Fruit fly (Drosophila melanogaster) whole organism, embryonic: ENCODE results near the gene dysc.

ENCODE experiments used
- Adf1 ChIP-seq: fragments of 200-800 bp; sonication (Bioruptor generic); IDR thresholded peaks from 2 replicates; pipeline ENCODE4 v1.3.6; 2022; ENCODE audit warnings: missing biosample characterization, missing genetic modification characterization
- CG10959 ChIP-seq: fragments of 200-800 bp; sonication (Bioruptor generic); IDR thresholded peaks from 2 replicates; pipeline ENCODE4 v1.3.6; 2022; ENCODE audit warnings: missing biosample characterization, missing genetic modification characterization
- CG11504 ChIP-seq: fragments of 200-800 bp; sonication (Bioruptor generic); optimal IDR thresholded peaks from 3 replicates; lab custom pipeline; 2019; ENCODE audit warnings: missing biosample characterization, mild to moderate bottlenecking, missing genetic modification characterization, moderate library complexity
- CG11695 ChIP-seq: fragments of 200-800 bp; sonication (Bioruptor generic); IDR thresholded peaks from 3 replicates; pipeline ENCODE4 v1.3.6; 2022; ENCODE audit warnings: missing biosample characterization, missing genetic modification characterization
- CG12155 ChIP-seq: fragments of 200-800 bp; sonication (Bioruptor generic); optimal IDR thresholded peaks from 3 replicates; lab custom pipeline; 2016; ENCODE audit warnings: missing biosample characterization, missing genetic modification characterization
- CG12219 ChIP-seq: fragments of 200-800 bp; sonication (Bioruptor generic); optimal IDR thresholded peaks from 3 replicates; lab custom pipeline; 2018; ENCODE audit warnings: missing biosample characterization, mild to moderate bottlenecking, missing genetic modification characterization
- CG1233 ChIP-seq: fragments of 200-800 bp; sonication (Bioruptor generic); optimal IDR thresholded peaks from 4 replicates; lab custom pipeline; 2018; ENCODE audit warnings: missing biosample characterization, mild to moderate bottlenecking, missing genetic modification characterization
- CG12744 ChIP-seq: fragments of 200-800 bp; sonication (Bioruptor generic); optimal IDR thresholded peaks from 2 replicates; lab custom pipeline; 2016; ENCODE audit warnings: missing biosample characterization, missing genetic modification characterization
- CG12769 ChIP-seq: fragments of 200-800 bp; sonication (Bioruptor generic); optimal IDR thresholded peaks from 2 replicates; lab custom pipeline; 2019; ENCODE audit warnings: missing biosample characterization, mild to moderate bottlenecking, missing genetic modification characterization, moderate library complexity
- CG12942 ChIP-seq: fragments of 200-800 bp; sonication (Bioruptor generic); optimal IDR thresholded peaks from 3 replicates; lab custom pipeline; 2016; ENCODE audit warnings: missing biosample characterization, missing genetic modification characterization
- CG13624 ChIP-seq: fragments of 200-800 bp; sonication (Bioruptor generic); optimal IDR thresholded peaks from 2 replicates; lab custom pipeline; 2016; ENCODE audit warnings: missing biosample characterization, missing genetic modification characterization
- CG15269 ChIP-seq: fragments of 200-800 bp; sonication (Bioruptor generic); optimal IDR thresholded peaks from 2 replicates; lab custom pipeline; 2018; ENCODE audit warnings: missing biosample characterization, mild to moderate bottlenecking, missing genetic modification characterization, moderate library complexity
- CG15514 ChIP-seq: fragments of 200-800 bp; sonication (Bioruptor generic); optimal IDR thresholded peaks from 3 replicates; lab custom pipeline; 2017; ENCODE audit warnings: missing biosample characterization, missing genetic modification characterization, mild to moderate bottlenecking, moderate library complexity, missing genetic modification reagents
- CG15696 ChIP-seq: fragments of 200-800 bp; sonication (Bioruptor generic); optimal IDR thresholded peaks from 2 replicates; lab custom pipeline; 2019; ENCODE audit warnings: missing biosample characterization, mild to moderate bottlenecking, missing genetic modification characterization, moderate library complexity
- CG17802 ChIP-seq: fragments of 200-800 bp; sonication (Bioruptor generic); optimal IDR thresholded peaks from 2 replicates; lab custom pipeline; 2018; ENCODE audit warnings: missing biosample characterization, mild to moderate bottlenecking, missing genetic modification characterization, moderate library complexity
- CG17829 ChIP-seq: fragments of 200-800 bp; optimal IDR thresholded peaks from 2 replicates; lab custom pipeline; 2019; ENCODE audit warnings: missing biosample characterization, mild to moderate bottlenecking, missing genetic modification characterization, moderate library complexity
- CG2129 ChIP-seq: fragments of 200-800 bp; sonication (Bioruptor generic); IDR thresholded peaks from 2 replicates; pipeline ENCODE4 v1.3.6; 2022; ENCODE audit warnings: missing biosample characterization, missing genetic modification characterization; ENCODE audit not compliant: partially characterized antibody
- CG3065 ChIP-seq: fragments of 200-800 bp; sonication (Bioruptor generic); optimal IDR thresholded peaks from 2 replicates; lab custom pipeline; 2016; ENCODE audit warnings: missing biosample characterization, missing genetic modification characterization
- CG4617 ChIP-seq: fragments of 200-800 bp; sonication (Bioruptor generic); optimal IDR thresholded peaks from 3 replicates; lab custom pipeline; 2016; ENCODE audit warnings: missing biosample characterization, missing genetic modification characterization, borderline replicate concordance
- CG6765 ChIP-seq: fragments of 200-800 bp; sonication (Bioruptor generic); optimal IDR thresholded peaks from 3 replicates; lab custom pipeline; 2017; ENCODE audit warnings: missing biosample characterization, mild to moderate bottlenecking, missing genetic modification characterization
- CG7745 ChIP-seq: fragments of 200-800 bp; sonication (Bioruptor generic); optimal IDR thresholded peaks from 2 replicates; lab custom pipeline; 2018; ENCODE audit warnings: missing biosample characterization, mild to moderate bottlenecking, missing genetic modification characterization, moderate library complexity
- CG8388 ChIP-seq: fragments of 200-800 bp; sonication (Bioruptor generic); optimal IDR thresholded peaks from 2 replicates; lab custom pipeline; 2019; ENCODE audit warnings: missing biosample characterization, mild to moderate bottlenecking, missing genetic modification characterization, moderate library complexity
- CG8924 ChIP-seq: fragments of 200-800 bp; optimal IDR thresholded peaks from 3 replicates; lab custom pipeline; 2019; ENCODE audit warnings: missing biosample characterization, mild to moderate bottlenecking, missing genetic modification characterization, moderate library complexity
- CG9797 ChIP-seq: fragments of 200-800 bp; sonication (Bioruptor generic); optimal IDR thresholded peaks from 3 replicates; lab custom pipeline; 2018; ENCODE audit warnings: missing biosample characterization, mild to moderate bottlenecking, missing genetic modification characterization
- D19B ChIP-seq: fragments of 200-800 bp; sonication (Bioruptor generic); optimal IDR thresholded peaks from 2 replicates; lab custom pipeline; 2017; ENCODE audit warnings: missing biosample characterization, mild to moderate bottlenecking, missing genetic modification characterization
- Dek ChIP-seq: fragments of 200-800 bp; sonication (Bioruptor generic); optimal IDR thresholded peaks from 3 replicates; lab custom pipeline; 2019; ENCODE audit warnings: missing biosample characterization, mild to moderate bottlenecking, missing genetic modification characterization, moderate library complexity
- Dref ChIP-seq: fragments of 200-800 bp; sonication (Bioruptor generic); IDR thresholded peaks from 2 replicates; pipeline ENCODE4 v1.3.6; 2022; ENCODE audit warnings: missing biosample characterization, missing genetic modification characterization
- Fer2 ChIP-seq: fragments of 200-800 bp; sonication (Bioruptor generic); optimal IDR thresholded peaks from 2 replicates; lab custom pipeline; 2018; ENCODE audit warnings: missing biosample characterization, mild to moderate bottlenecking, missing genetic modification characterization, moderate library complexity
- Hr39 ChIP-seq: fragments of >200 bp; optimal IDR thresholded peaks from 2 replicates; lab custom pipeline; 2017
- Hsf ChIP-seq: fragments of 200-800 bp; sonication (Bioruptor generic); optimal IDR thresholded peaks from 3 replicates; lab custom pipeline; 2016; ENCODE audit warnings: missing biosample characterization, missing genetic modification characterization
- MTF-1 ChIP-seq: fragments of 200-800 bp; sonication (Bioruptor generic); optimal IDR thresholded peaks from 2 replicates; lab custom pipeline; 2018; ENCODE audit warnings: missing biosample characterization, mild to moderate bottlenecking, missing genetic modification characterization, borderline replicate concordance
- Myb ChIP-seq: fragments of 200-800 bp; sonication (Bioruptor generic); optimal IDR thresholded peaks from 2 replicates; lab custom pipeline; 2016; ENCODE audit warnings: missing biosample characterization, missing genetic modification characterization
- Neu2 ChIP-seq: fragments of 200-800 bp; sonication (Bioruptor generic); optimal IDR thresholded peaks from 3 replicates; lab custom pipeline; 2016; ENCODE audit warnings: missing biosample characterization, missing genetic modification characterization, borderline replicate concordance
- Ravus ChIP-seq: fragments of 200-800 bp; sonication (Bioruptor generic); IDR thresholded peaks from 2 replicates; pipeline ENCODE4 v1.3.6; 2022; ENCODE audit warnings: missing biosample characterization, missing genetic modification characterization
- Side ChIP-seq: fragments of 200-800 bp; sonication (Bioruptor generic); optimal IDR thresholded peaks from 2 replicates; lab custom pipeline; 2016; ENCODE audit warnings: missing biosample characterization, missing genetic modification characterization
- Tbp ChIP-seq: fragments of >200 bp; optimal IDR thresholded peaks from 2 replicates; lab custom pipeline; 2018; ENCODE audit warnings: missing biosample characterization, missing genetic modification characterization
- al ChIP-seq: fragments of 200-800 bp; sonication (Bioruptor generic); IDR thresholded peaks from 2 replicates; pipeline ENCODE4 v1.3.6; 2022; ENCODE audit warnings: missing biosample characterization, missing genetic modification characterization
- bcd ChIP-seq: fragments of 200-800 bp; sonication (Bioruptor generic); optimal IDR thresholded peaks from 2 replicates; lab custom pipeline; 2017; ENCODE audit warnings: missing biosample characterization, mild to moderate bottlenecking, missing genetic modification characterization
- croc ChIP-seq: fragments of 200-800 bp; sonication (Bioruptor generic); conservative IDR thresholded peaks from 3 replicates; pipeline ENCODE4 v1.3.6; 2022; ENCODE audit warnings: missing biosample characterization, missing genetic modification characterization
- ems ChIP-seq: fragments of 200-800 bp; sonication (Bioruptor generic); optimal IDR thresholded peaks from 3 replicates; lab custom pipeline; 2016; ENCODE audit warnings: missing biosample characterization, missing genetic modification characterization
- fd102C ChIP-seq: fragments of 200-800 bp; sonication (Bioruptor generic); optimal IDR thresholded peaks from 2 replicates; lab custom pipeline; 2018; ENCODE audit warnings: missing biosample characterization, mild to moderate bottlenecking, missing genetic modification characterization, moderate library complexity
- fu2 ChIP-seq: fragments of 200-800 bp; sonication (Bioruptor generic); optimal IDR thresholded peaks from 2 replicates; lab custom pipeline; 2016; ENCODE audit warnings: missing biosample characterization, missing genetic modification characterization
- gfzf ChIP-seq: fragments of 200-800 bp; sonication (Bioruptor generic); optimal IDR thresholded peaks from 2 replicates; lab custom pipeline; 2016; ENCODE audit warnings: missing biosample characterization, mild to moderate bottlenecking, missing genetic modification characterization, moderate library complexity
- gro ChIP-seq: fragments of 200-800 bp; sonication (Bioruptor generic); optimal IDR thresholded peaks from 2 replicates; lab custom pipeline; 2016; ENCODE audit warnings: missing biosample characterization, missing genetic modification characterization
- klu ChIP-seq: fragments of 200-800 bp; sonication (Bioruptor generic); IDR thresholded peaks from 2 replicates; pipeline ENCODE4 v1.3.6; 2022; ENCODE audit warnings: missing biosample characterization, missing genetic modification characterization
- lmd ChIP-seq: fragments of 200-800 bp; sonication (Bioruptor generic); IDR thresholded peaks from 2 replicates; pipeline ENCODE4 v1.3.6; 2022; ENCODE audit warnings: missing biosample characterization, missing genetic modification characterization
- mirr ChIP-seq: fragments of 200-800 bp; sonication (Bioruptor generic); optimal IDR thresholded peaks from 3 replicates; lab custom pipeline; 2018; ENCODE audit warnings: missing biosample characterization, mild to moderate bottlenecking, missing genetic modification characterization
- peb ChIP-seq: fragments of 200-800 bp; sonication (Bioruptor generic); IDR thresholded peaks from 2 replicates; pipeline ENCODE4 v1.3.6; 2022; ENCODE audit warnings: missing biosample characterization, missing genetic modification characterization
- sd ChIP-seq: fragments of 200-800 bp; sonication (Bioruptor generic); optimal IDR thresholded peaks from 3 replicates; lab custom pipeline; 2018; ENCODE audit warnings: missing biosample characterization, mild to moderate bottlenecking, missing genetic modification characterization, moderate library complexity
- zfh2 ChIP-seq: fragments of 200-800 bp; sonication (Bioruptor generic); optimal IDR thresholded peaks from 2 replicates; lab custom pipeline; 2016; ENCODE audit warnings: missing biosample characterization, missing genetic modification characterization

The dysc gene

DNA sequence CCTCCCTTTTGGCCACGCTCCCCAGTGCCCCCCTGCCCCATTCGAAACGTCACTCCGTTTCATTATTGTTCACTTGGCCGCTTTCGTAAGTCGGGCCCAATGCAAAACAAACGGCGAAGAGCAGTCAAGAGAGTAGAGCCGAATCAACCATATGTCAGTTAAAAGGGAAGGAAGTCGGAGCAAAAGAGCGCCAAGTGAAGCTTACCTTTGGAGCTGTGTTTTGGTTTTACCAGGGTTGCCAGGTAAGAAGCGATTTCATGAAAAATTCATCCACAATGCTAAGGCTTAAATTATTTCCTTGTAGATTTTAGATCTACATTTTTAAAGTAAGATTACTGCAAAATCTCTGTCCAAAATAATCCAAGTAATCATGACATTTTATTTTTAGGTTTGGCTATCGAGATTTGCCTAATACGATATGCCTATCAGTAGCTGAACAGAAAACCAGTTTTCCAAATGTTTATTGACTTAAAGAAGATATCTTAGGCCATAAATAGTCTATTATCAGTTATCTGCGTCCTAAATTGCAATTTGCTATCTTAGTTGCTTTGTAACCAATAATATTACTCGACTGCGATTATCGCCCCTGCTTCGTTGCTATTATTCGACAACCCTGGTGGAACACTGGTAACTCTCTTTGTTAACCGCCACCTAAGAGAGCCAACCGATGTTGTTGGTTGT, 35.6 kb upstream of the dysc start (continued):
- peak; percentile 81 for TF ChIP-seq mirr (GFP tag; lab: Kevin White, UChicago)
- peak; percentile 90 for TF ChIP-seq bcd (GFP tag; lab: Kevin White, UChicago)
- TF ChIP-seq CG11695 (GFP tag; lab: Robert Waterston, UW), result peak; percentile 85; the same call in 2 of the 3 replicates
- peak; percentile 90 for TF ChIP-seq Side (GFP tag; lab: Kevin White, UChicago)
- peak; percentile 36 for TF ChIP-seq CG17802 (tag; lab: Kevin White, UChicago)
- peak; percentile 65 for TF ChIP-seq Fer2 (tag; lab: Kevin White, UChicago)
- TF ChIP-seq Adf1 (GFP tag; lab: Robert Waterston, UW), result no peak
- peak; percentile 91 for TF ChIP-seq fu2
- peak; percentile 56 for TF ChIP-seq sd (tag; lab: Kevin White, UChicago)
- peak; percentile 67 for TF ChIP-seq Dek
- peak; percentile 73 for TF ChIP-seq CG8388 (GFP tag; lab: Kevin White, UChicago)
- peak; percentile 90 for TF ChIP-seq CG17829
- peak; percentile 63 for TF ChIP-seq CG4617
- peak; percentile 78 for TF ChIP-seq CG12769 (tag; lab: Kevin White, UChicago)
- peak; percentile 81 for TF ChIP-seq CG12155 (GFP tag; lab: Kevin White, UChicago)
- TF ChIP-seq Hsf (GFP tag; lab: Kevin White, UChicago), result peak; percentile 92
- peak; percentile 85 for TF ChIP-seq ems (GFP tag; lab: Kevin White, UChicago)
- peak; percentile 47 for TF ChIP-seq CG3065 (GFP tag; lab: Kevin White, UChicago)
- no peak; the same call in 1 of the 2 replicates for TF ChIP-seq Ravus
- peak; percentile 94 for TF ChIP-seq CG11504 (tag; lab: Kevin White, UChicago)
- TF ChIP-seq CG10959 (GFP tag; lab: Robert Waterston, UW), result no peak
- peak; percentile 70 for TF ChIP-seq CG15696 (tag; lab: Kevin White, UChicago)
- TF ChIP-seq CG7745 (tag; lab: Kevin White, UChicago), result no peak
- TF ChIP-seq gro (GFP tag; lab: Kevin White, UChicago), result peak; percentile 92
- TF ChIP-seq CG15514 (GFP tag; lab: Kevin White, UChicago), result peak; percentile 60
- TF ChIP-seq Dref (GFP tag; lab: Robert Waterston, UW), result no peak
- peak; percentile 93 for TF ChIP-seq CG13624 (GFP tag; lab: Kevin White, UChicago)
- peak; percentile 81 for TF ChIP-seq CG12744 (GFP tag; lab: Kevin White, UChicago)
- peak; percentile 63 for TF ChIP-seq peb
- TF ChIP-seq al (GFP tag; lab: Robert Waterston, UW), result peak; percentile 78
- TF ChIP-seq CG1233, result peak; percentile 91
- TF ChIP-seq CG9797 (GFP tag; lab: Kevin White, UChicago), result no peak
- TF ChIP-seq croc (GFP tag; lab: Robert Waterston, UW), result peak; percentile 72
- TF ChIP-seq CG15269 (tag; lab: Kevin White, UChicago), result peak; percentile 92
- peak; percentile 84 for TF ChIP-seq zfh2 (GFP tag; lab: Kevin White, UChicago)
- no peak for TF ChIP-seq fd102C (GFP tag; lab: Kevin White, UChicago)
- TF ChIP-seq D19B (GFP tag; lab: Kevin White, UChicago), result peak; percentile 80
- peak; percentile 86 for TF ChIP-seq lmd (GFP tag; lab: Robert Waterston, UW)
- peak; percentile 93 for TF ChIP-seq CG8924 (tag; lab: Kevin White, UChicago)
- no peak for TF ChIP-seq CG2129
- peak; percentile 93 for TF ChIP-seq CG6765
- TF ChIP-seq Tbp (GFP tag; lab: Kevin White, UChicago), result no peak
- peak; percentile 59 for TF ChIP-seq Neu2 (GFP tag; lab: Kevin White, UChicago)
- no peak for TF ChIP-seq gfzf (GFP tag; lab: Kevin White, UChicago)
- peak; percentile 71 for TF ChIP-seq Myb (GFP tag; lab: Kevin White, UChicago)
- peak; percentile 87 for TF ChIP-seq CG12219 (GFP tag; lab: Kevin White, UChicago)
- no peak for TF ChIP-seq Hr39 (lab: Kevin White, UChicago)
- TF ChIP-seq CG12942 (GFP tag; lab: Kevin White, UChicago), result peak; percentile 78
- peak; percentile 74; the same call in 1 of the 2 replicates for TF ChIP-seq klu (GFP tag; lab: Robert Waterston, UW)
- TF ChIP-seq MTF-1, result no peak
